Worm (Caenorhabditis elegans): Measurements from ENCODE around the gene Y77E11A.23.

DNA sequence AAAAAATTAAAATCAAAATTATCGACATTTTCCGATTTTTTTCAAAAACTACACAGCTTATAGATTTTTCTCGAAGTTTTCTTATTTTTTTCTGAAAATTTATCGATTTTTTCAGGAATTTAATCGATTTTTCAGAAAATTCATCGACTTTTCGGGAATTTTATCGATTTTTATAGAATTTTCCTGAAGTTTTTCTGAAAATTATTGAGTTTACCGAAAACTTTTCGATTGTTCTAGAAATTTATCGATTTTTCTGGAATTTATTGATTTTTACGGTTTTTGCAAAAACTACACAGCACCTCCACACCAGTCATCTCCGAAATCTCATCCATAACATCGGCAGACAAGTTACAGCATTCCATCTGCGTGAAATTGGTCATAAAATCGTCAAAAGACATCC lies 7.5 kb upstream of the Y77E11A.23 start:
- TF ChIP-seq ztf-11 (tag; optimal IDR thresholded peaks at IDR 0.05) (no peak), ceh-82 (tag; optimal IDR thresholded peaks at IDR 0.05) (no peak), Y55F3AM.14 (GFP tag; optimal IDR thresholded peaks at IDR 0.05) (no peak), C34F6.9 (tag; optimal IDR thresholded peaks at IDR 0.05) (no peak), ceh-16 (tag; optimal IDR thresholded peaks at IDR 0.05) (no peak), aly-2 (tag; optimal IDR thresholded peaks at IDR 0.05) (no peak), lsy-2 (tag; optimal IDR thresholded peaks at IDR 0.05) (no peak), fos-1 (tag; optimal IDR thresholded peaks at IDR 0.05) (no peak), nhr-23 (tag; optimal IDR thresholded peaks at IDR 0.05) (no peak), sma-3 (GFP tag; optimal IDR thresholded peaks at IDR 0.05) (no peak), nhr-10 (tag; optimal IDR thresholded peaks at IDR 0.05) (no peak)
